Fruit fly (Drosophila melanogaster): ENCODE results near the gene CG3308.

CG3308 gene

DNA sequence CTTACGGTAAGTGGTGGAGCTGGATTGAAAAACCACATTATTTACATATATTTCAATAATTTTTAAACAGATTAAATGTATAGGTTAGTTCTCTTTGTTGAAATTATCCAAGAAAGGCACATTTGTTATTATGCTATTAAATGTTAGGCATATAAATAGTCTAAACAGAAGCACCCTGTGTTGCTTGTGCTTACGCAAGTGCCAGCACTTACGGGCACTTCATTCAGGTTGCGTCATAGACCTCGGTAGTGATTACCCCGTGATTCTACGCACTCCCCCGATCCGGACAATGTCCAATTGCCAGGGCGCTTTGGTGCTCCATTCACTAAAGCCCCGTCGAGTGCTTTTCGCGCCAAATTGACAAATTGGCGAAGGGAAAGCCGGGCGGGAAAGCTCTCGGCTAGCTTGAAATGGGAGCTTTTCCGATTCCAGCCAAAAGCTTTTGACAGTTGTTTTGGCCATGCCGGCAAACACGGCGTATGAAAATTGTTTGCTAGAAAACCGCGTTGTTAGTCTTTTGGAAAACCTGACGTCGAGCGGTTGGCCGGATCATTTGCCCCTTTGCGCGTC is 27.0 kb downstream of the CG3308 start, which contains the start of gene ETHR (continued):
- TF ChIP-seq acj6 (GFP tag; optimal IDR thresholded peaks at IDR 0.05) (no peak), CG11294 (GFP tag; IDR thresholded peaks at IDR 0.05) (peak; percentile 9; the same call in 1 of the 2 replicates), Hr39 (GFP tag; optimal IDR thresholded peaks at IDR 0.05) (no peak), Met (GFP tag; optimal IDR thresholded peaks at IDR 0.05) (peak; percentile 4)

DNA sequence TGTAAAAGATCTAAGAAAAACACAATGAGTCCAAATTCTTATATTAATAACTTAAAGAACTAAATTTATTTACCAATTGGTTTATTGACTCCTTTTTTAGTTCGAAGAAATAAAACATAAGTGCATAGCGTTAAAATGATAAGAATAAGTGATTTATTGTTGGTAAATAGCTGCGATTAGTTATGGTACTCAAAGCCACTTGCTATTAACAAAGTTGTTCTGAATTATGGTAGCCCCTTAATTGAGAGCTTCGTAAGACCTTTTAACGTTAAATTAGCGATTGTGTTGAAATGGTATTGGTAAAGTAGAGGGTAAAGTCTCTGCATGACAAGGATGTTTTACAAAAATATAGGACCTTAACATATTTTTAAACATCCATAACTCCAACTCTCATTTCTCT is 27.8 kb downstream of the CG3308 start:
- TF ChIP-seq Hr38 (GFP tag; optimal IDR thresholded peaks at IDR 0.05) (no peak), CG31627 (GFP tag; optimal IDR thresholded peaks at IDR 0.05) (no peak), Hr39 (GFP tag; optimal IDR thresholded peaks at IDR 0.05) (no peak), CG8632 (GFP tag; optimal IDR thresholded peaks at IDR 0.05) (no peak), CG3032 (tag; optimal IDR thresholded peaks at IDR 0.05) (no peak), CG6792 (GFP tag; optimal IDR thresholded peaks at IDR 0.05) (no peak), acj6 (GFP tag; optimal IDR thresholded peaks at IDR 0.05) (no peak), CG3919 (GFP tag; optimal IDR thresholded peaks at IDR 0.05) (no peak), svp (GFP tag) (no peak), Smox (GFP tag; optimal IDR thresholded peaks at IDR 0.05) (no peak), CG10631 (GFP tag; optimal IDR thresholded peaks at IDR 0.05) (no peak), CG15336 (GFP tag; IDR thresholded peaks at IDR 0.05) (no peak), CG8319 (GFP tag; optimal IDR thresholded peaks at IDR 0.05) (no peak), Sox102F (GFP tag; optimal IDR thresholded peaks at IDR 0.05) (no peak), OdsH (GFP tag; optimal IDR thresholded peaks at IDR 0.05) (no peak)

dm6 chr3R:21242318-21242717 is 31.3 kb downstream of the CG3308 start, which contains the start of gene CG5892:
Gene CG5892 (plus strand): TSS chr3R:21242618.
- TF ChIP-seq salr (GFP tag; optimal IDR thresholded peaks at IDR 0.05) (no peak), OdsH (GFP tag; optimal IDR thresholded peaks at IDR 0.05) (no peak), Hr39 (GFP tag; optimal IDR thresholded peaks at IDR 0.05) (no peak), ss (GFP tag; optimal IDR thresholded peaks at IDR 0.05) (no peak), CG34406 (GFP tag; optimal IDR thresholded peaks at IDR 0.05) (no peak), eg (GFP tag; IDR thresholded peaks at IDR 0.05) (no peak), acj6 (GFP tag; optimal IDR thresholded peaks at IDR 0.05) (no peak), CG7368 (GFP tag; optimal IDR thresholded peaks at IDR 0.05) (no peak), pdm3 (GFP tag; optimal IDR thresholded peaks at IDR 0.05) (no peak), Gug (GFP tag; IDR thresholded peaks at IDR 0.05) (no peak), fd59A (GFP tag; optimal IDR thresholded peaks at IDR 0.05) (no peak), CG3919 (GFP tag; optimal IDR thresholded peaks at IDR 0.05) (no peak), CG11294 (GFP tag; IDR thresholded peaks at IDR 0.05) (no peak), achi (GFP tag; optimal IDR thresholded peaks at IDR 0.05) (no peak), Sox15 (GFP tag; optimal IDR thresholded peaks at IDR 0.05) (no peak), CG31627 (GFP tag; optimal IDR thresholded peaks at IDR 0.05) (no peak), Lpt (GFP tag; optimal IDR thresholded peaks at IDR 0.05) (no peak)

dm6 chr3R:21241332-21241731 is 32.3 kb downstream of the CG3308 start:
- TF ChIP-seq achi (GFP tag; optimal IDR thresholded peaks at IDR 0.05), result no peak
- no peak for TF ChIP-seq CG31627 (GFP tag; optimal IDR thresholded peaks at IDR 0.05)
- TF ChIP-seq CG6854 (GFP tag; optimal IDR thresholded peaks at IDR 0.05), result no peak
- no peak for TF ChIP-seq CG34406 (GFP tag; optimal IDR thresholded peaks at IDR 0.05)
- TF ChIP-seq Sox102F (GFP tag; optimal IDR thresholded peaks at IDR 0.05), result no peak
- no peak for TF ChIP-seq CG6163 (GFP tag; IDR thresholded peaks at IDR 0.05)
- no peak for TF ChIP-seq CG32006 (GFP tag; optimal IDR thresholded peaks at IDR 0.05)
- TF ChIP-seq Hr39 (GFP tag; optimal IDR thresholded peaks at IDR 0.05), result no peak
- no peak for TF ChIP-seq CG3919 (GFP tag; optimal IDR thresholded peaks at IDR 0.05)
- no peak for TF ChIP-seq CG6276 (GFP tag; optimal IDR thresholded peaks at IDR 0.05)
- no peak for TF ChIP-seq Sox15 (GFP tag; optimal IDR thresholded peaks at IDR 0.05)

DNA sequence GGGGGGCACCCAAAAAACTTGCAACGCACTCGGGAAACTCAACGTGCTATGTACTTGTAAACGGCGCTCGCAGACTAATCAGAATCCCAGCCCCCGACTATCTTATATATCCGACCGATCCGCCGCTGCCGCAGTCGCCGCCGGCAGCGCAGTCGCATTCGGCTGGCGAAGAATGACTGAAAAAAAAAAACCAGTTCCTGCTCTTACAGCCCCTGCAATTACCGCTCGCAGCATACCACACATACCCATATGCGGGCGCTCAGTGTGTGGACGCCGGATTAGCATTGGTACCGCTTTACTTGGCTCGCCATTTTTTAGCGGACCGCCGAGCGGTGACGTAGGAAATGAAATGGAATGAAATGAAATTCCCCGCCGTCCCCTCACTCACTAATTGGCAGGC is 36.5 kb downstream of the CG3308 start, which contains the start of gene e:
Gene e, minus strand, starts transcription at position 79 of the 400 bp plus-strand sequence.
- TF ChIP-seq Eip78C (GFP tag) (peak; percentile 59), pdm3 (GFP tag; optimal IDR thresholded peaks at IDR 0.05) (no peak)
